Fruit fly (Drosophila melanogaster): ENCODE results near the gene CG43703.

Gene CG43703

DNA sequence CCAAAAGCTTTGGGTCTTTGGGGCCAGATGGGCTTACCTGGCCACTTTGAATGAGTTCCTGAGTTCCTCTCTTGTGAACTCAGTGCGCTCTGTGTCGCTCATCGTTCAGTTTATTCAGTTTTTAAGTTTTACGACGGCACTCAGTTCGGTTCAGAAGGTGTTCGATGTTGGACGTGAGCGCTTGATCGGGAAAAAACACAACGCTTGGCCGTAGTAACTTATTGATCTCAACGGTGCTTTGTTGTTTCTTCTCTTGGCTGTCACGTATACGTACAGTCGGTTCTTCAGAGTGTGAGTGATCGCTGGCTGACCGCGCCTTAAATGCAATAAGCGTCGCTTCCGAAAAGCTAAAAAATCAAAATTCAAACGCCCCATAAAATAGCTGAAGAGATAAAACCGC, 21.7 kb downstream of the CG43703 start, which contains the start of gene bark (continued):
- TF ChIP-seq CG34224 (GFP tag; IDR thresholded peaks at IDR 0.05; ENCODE audit: partially characterized antibody), result peak; percentile 48; the same call in 2 of the 3 replicates
- peak; percentile 13 for TF ChIP-seq her (GFP tag; optimal IDR thresholded peaks at IDR 0.05)
- 0 out of 2 replicates have a peak, but pooled peaks have one; percentile 4 for TF ChIP-seq slbo (GFP tag; IDR thresholded peaks at IDR 0.05)
- peak; percentile 49 for TF ChIP-seq sob (GFP tag; IDR thresholded peaks at IDR 0.05)
- peak; percentile 32 for TF ChIP-seq salm (tag; optimal IDR thresholded peaks at IDR 0.05)
- peak; percentile 40; the same call in 1 of the 3 replicates for TF ChIP-seq CG6791 (GFP tag; IDR thresholded peaks at IDR 0.05; ENCODE audit: partially characterized antibody)
- no peak for TF ChIP-seq exex (tag; optimal IDR thresholded peaks at IDR 0.05)
- TF ChIP-seq CG17802 (tag; optimal IDR thresholded peaks at IDR 0.05), result no peak
- no peak for TF ChIP-seq ap (GFP tag; IDR thresholded peaks at IDR 0.05)
- peak; percentile 3 for TF ChIP-seq crc (GFP tag; optimal IDR thresholded peaks at IDR 0.05)
- no peak for TF ChIP-seq CG31441 (GFP tag; IDR thresholded peaks at IDR 0.05)
- TF ChIP-seq H15 (GFP tag; IDR thresholded peaks at IDR 0.05), result no peak
- peak; percentile 36 for TF ChIP-seq CG13894 (tag; optimal IDR thresholded peaks at IDR 0.05)
- peak; percentile 26 for TF ChIP-seq CG6813 (GFP tag; optimal IDR thresholded peaks at IDR 0.05)
- TF ChIP-seq otp (GFP tag; IDR thresholded peaks at IDR 0.05), result peak; percentile 20; the same call in 1 of the 3 replicates
- TF ChIP-seq bigmax (GFP tag; optimal IDR thresholded peaks at IDR 0.05), result peak; percentile 43
- peak; percentile 18 for TF ChIP-seq gro (GFP tag; optimal IDR thresholded peaks at IDR 0.05)
- peak; percentile 46 for TF ChIP-seq unc-4 (GFP tag; IDR thresholded peaks at IDR 0.05; ENCODE audit: partially characterized antibody)
- TF ChIP-seq CG32772 (GFP tag; IDR thresholded peaks at IDR 0.05), result no peak
- peak; percentile 54 for TF ChIP-seq CG13287 (GFP tag; IDR thresholded peaks at IDR 0.05; ENCODE audit: partially characterized antibody)
- TF ChIP-seq hbn (GFP tag; IDR thresholded peaks at IDR 0.05; ENCODE audit: partially characterized antibody), result no peak
- no peak for TF ChIP-seq CG2202 (tag; optimal IDR thresholded peaks at IDR 0.05)
- TF ChIP-seq chm (GFP tag; IDR thresholded peaks at IDR 0.05), result peak; percentile 58; the same call in 1 of the 2 replicates
- TF ChIP-seq CG12155 (GFP tag; optimal IDR thresholded peaks at IDR 0.05), result no peak
- peak; percentile 41 for TF ChIP-seq lab (GFP tag; optimal IDR thresholded peaks at IDR 0.05)
- peak; percentile 21; the same call in 1 of the 2 replicates for TF ChIP-seq Rfx (GFP tag; IDR thresholded peaks at IDR 0.05)
- no peak for TF ChIP-seq CG10431 (GFP tag; optimal IDR thresholded peaks at IDR 0.05)
- TF ChIP-seq CG6689 (GFP tag; IDR thresholded peaks at IDR 0.05), result no peak
- peak; percentile 72 for TF ChIP-seq cg (GFP tag; optimal IDR thresholded peaks at IDR 0.05)
- TF ChIP-seq abd-A (tag; optimal IDR thresholded peaks at IDR 0.05), result peak; percentile 2
- no peak for TF ChIP-seq Neu2 (GFP tag; optimal IDR thresholded peaks at IDR 0.05; ENCODE audit: borderline replicate concordance)
- no peak for TF ChIP-seq prd (optimal IDR thresholded peaks at IDR 0.05)
- no peak for TF ChIP-seq prd (GFP tag; IDR thresholded peaks at IDR 0.05)
- TF ChIP-seq sens (GFP tag), result peak; percentile 32
- TF ChIP-seq CG11456 (GFP tag; IDR thresholded peaks at IDR 0.05), result no peak
- TF ChIP-seq chinmo (GFP tag; IDR thresholded peaks at IDR 0.05; ENCODE audit: partially characterized antibody), result peak; percentile 93; the same call in 3 of the 4 replicates

DNA sequence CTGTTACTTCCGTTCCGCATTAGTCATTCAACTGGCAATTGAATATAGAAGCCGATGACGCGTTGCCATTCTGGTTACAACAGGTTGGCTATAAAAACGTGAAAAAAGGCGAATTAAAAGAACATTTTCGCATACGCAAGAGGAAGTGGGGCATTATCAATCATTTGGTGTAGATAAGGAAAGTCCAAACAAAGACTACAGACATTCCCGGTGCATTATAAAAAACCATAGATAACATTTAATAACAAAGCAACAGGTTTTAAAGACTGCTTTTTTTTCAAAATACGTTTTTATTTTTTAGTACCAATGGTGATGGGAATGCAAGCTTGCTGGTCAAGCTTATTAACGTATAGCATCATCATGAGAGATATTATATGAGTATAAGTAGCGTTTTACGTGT, 22.9 kb downstream of the CG43703 start:
- TF ChIP-seq sd (tag; optimal IDR thresholded peaks at IDR 0.05) (peak; percentile 0), CG31388 (GFP tag; optimal IDR thresholded peaks at IDR 0.05) (no peak)

Data from whole organism, embryonic.